Fruit fly (Drosophila melanogaster) whole organism, embryonic: ENCODE data around the gene brn.

ENCODE experiments used
- CG13775 ChIP-seq: fragments of 200-800 bp; sonication (Bioruptor generic); optimal IDR thresholded peaks from 3 replicates; lab custom pipeline; 2017; ENCODE audit warnings: missing biosample characterization, mild to moderate bottlenecking, missing genetic modification characterization
- CG13894 ChIP-seq: fragments of 200-800 bp; sonication (Bioruptor generic); optimal IDR thresholded peaks from 3 replicates; lab custom pipeline; 2018; ENCODE audit warnings: missing biosample characterization, mild to moderate bottlenecking, missing genetic modification characterization, moderate library complexity
- CG2202 ChIP-seq: fragments of 200-800 bp; sonication (Bioruptor generic); optimal IDR thresholded peaks from 2 replicates; lab custom pipeline; 2018; ENCODE audit warnings: missing biosample characterization, mild to moderate bottlenecking, missing genetic modification characterization
- Mrtf ChIP-seq: fragments of 200-800 bp; sonication (Bioruptor generic); IDR thresholded peaks from 3 replicates; pipeline ENCODE4 v1.3.6; 2022; ENCODE audit warnings: missing biosample characterization, missing genetic modification characterization
- Sry-β ChIP-seq: fragments of 200-800 bp; sonication (Bioruptor generic); optimal IDR thresholded peaks from 2 replicates; lab custom pipeline; 2018; ENCODE audit warnings: missing biosample characterization, mild to moderate bottlenecking, missing genetic modification characterization, moderate library complexity
- lov ChIP-seq, 2 experiments: fragments of 200-800 bp in 1 of 2; fragments of >200 bp in 1 of 2; sonication (Bioruptor generic) in 1 of 2; IDR thresholded peaks in 1 of 2; optimal IDR thresholded peaks in 1 of 2; 2 replicates in 1 of 2; 3 replicates in 1 of 2; pipeline versions ENCODE4 v1.3.6 to Lab custom; 2017 to 2022; ENCODE audit warnings: missing biosample characterization in 1 of 2, missing genetic modification characterization in 1 of 2
- prd ChIP-seq, 3 experiments: fragments of >200 bp in 2 of 3; fragments of 200-800 bp in 1 of 3; sonication (Bioruptor generic) in 1 of 3; optimal IDR thresholded peaks in 2 of 3; IDR thresholded peaks in 1 of 3; 2 replicates in 2 of 3; 3 replicates in 1 of 3; pipeline versions ENCODE4 v1.3.6 to Lab custom; 2017 to 2022; ENCODE audit warnings: missing biosample characterization in 1 of 3, missing genetic modification characterization in 1 of 3

DNA sequence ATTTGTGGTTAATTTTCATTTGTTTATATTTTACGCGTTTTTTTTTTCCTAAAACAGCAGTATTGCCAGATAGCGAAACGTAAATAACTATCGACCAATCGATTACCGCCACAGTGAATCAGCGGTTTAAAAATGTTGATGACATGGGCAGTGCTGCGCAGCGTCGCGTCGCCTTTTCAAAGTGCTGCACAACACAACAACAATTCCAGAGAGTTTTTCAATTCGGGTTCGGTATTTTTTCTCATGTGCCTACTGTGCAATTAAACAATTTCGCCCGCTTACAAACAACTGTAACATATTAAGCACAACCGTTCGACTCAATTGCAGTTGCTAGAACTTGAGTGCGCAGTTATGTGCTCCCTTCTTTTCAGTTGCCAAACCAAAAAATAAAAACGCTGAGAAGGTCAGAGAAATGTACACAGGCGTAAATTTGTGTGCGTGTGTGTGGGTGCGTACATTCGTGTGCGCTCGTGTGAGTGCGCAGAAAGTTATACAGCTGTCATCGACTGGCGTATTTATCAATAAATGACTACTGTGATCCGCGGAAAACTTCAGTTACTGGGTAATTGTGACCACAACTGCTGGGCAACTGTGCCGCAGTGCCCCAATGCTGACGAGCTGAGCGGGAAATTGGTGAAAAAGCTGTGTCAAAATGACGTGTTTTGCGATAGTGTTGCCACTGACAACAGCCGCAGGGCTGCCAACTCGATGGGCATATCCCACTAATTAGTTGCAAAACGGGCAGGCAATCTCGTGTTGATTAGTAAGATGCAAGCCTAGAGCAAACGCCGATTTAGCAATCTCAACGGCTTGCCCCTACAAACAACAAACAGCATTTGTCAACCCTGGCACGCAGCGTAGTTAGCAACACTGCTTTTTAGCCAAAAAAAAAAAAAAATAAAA lies 12.9 kb downstream of the brn start, which contains the start of the genes tyf and Tip60:
- TF ChIP-seq lov (optimal IDR thresholded peaks at IDR 0.05; lab: Kevin White, UChicago) (no peak), lov (GFP tag; IDR thresholded peaks at IDR 0.05; lab: Robert Waterston, UW) (no peak), prd (optimal IDR thresholded peaks at IDR 0.05; lab: Kevin White, UChicago) (no peak), prd (GFP tag; IDR thresholded peaks at IDR 0.05; lab: Robert Waterston, UW) (no peak), Mrtf (GFP tag; lab: Robert Waterston, UW) (no peak), CG2202 (tag; lab: Kevin White, UChicago) (no peak), CG13894 (no peak), CG13775 (no peak), Sry-β (peak; percentile 69)
